Worm (Caenorhabditis elegans): Measurements from ENCODE around the gene bus-5.

The bus-5 gene

ce11 chrX:2064730-2065129, 48.2 kb downstream of the bus-5 start, which contains the start of gene F49H12.7:
Gene F49H12.7 (plus strand): TSS chrX:2065030.
- TF ChIP-seq dve-1 (tag; optimal IDR thresholded peaks at IDR 0.05; ENCODE audit: insufficient read depth) (peak; percentile 4), tra-1 (GFP tag; IDR thresholded peaks at IDR 0.05) (no peak), unc-62 (GFP tag; optimal IDR thresholded peaks at IDR 0.05 in 1 of 2) (no peak), unc-62 (tag; optimal IDR thresholded peaks at IDR 0.05) (no peak)

All from whole organism, L4 larva.